Worm (Caenorhabditis elegans) whole organism, L1 larva: ENCODE measurements around the gene orc-3.

Source experiments
- C04F5.9 ChIP-seq: sonication (generic microtip); optimal IDR thresholded peaks from 2 replicates; lab custom pipeline; 2016; ENCODE audit warnings: missing genetic modification characterization, missing compliant biosample characterization
- C34B4.2 ChIP-seq: sonication (generic microtip); optimal IDR thresholded peaks from 2 replicates; lab custom pipeline; 2017; ENCODE audit warnings: mild to moderate bottlenecking, missing genetic modification characterization, missing compliant biosample characterization
- aha-1 ChIP-seq: fragments of 150-350 bp; optimal IDR thresholded peaks from 2 replicates; lab custom pipeline; 2014; ENCODE audit warnings: missing biosample characterization, missing genetic modification characterization
- ama-1 ChIP-seq: fragments of 150-350 bp; optimal IDR thresholded peaks from 2 replicates; lab custom pipeline; 2014
- blmp-1 ChIP-seq: fragments of 150-350 bp; optimal IDR thresholded peaks from 2 replicates; lab custom pipeline; 2014; ENCODE audit warnings: missing biosample characterization, missing genetic modification characterization
- ceh-63 ChIP-seq: fragments of 200-800 bp; sonication (Bioruptor generic); optimal IDR thresholded peaks from 2 replicates; lab custom pipeline; 2018; ENCODE audit warnings: mild to moderate bottlenecking, missing genetic modification characterization, missing compliant biosample characterization
- ceh-8 ChIP-seq: fragments of 200-800 bp; sonication (Bioruptor generic); optimal IDR thresholded peaks from 2 replicates; lab custom pipeline; 2018; ENCODE audit warnings: mild to moderate bottlenecking, missing genetic modification characterization, moderate library complexity, missing compliant biosample characterization
- ceh-82 ChIP-seq, 3 experiments: fragments of 150-350 bp in 1 of 3; sonication (generic microtip) in 2 of 3; optimal IDR thresholded peaks; 2 replicates each; lab custom pipeline; 2014 to 2017; ENCODE audit warnings: missing biosample characterization in 3 of 3, missing genetic modification characterization in 3 of 3
- ceh-88 ChIP-seq: fragments of 200-800 bp; sonication (Bioruptor generic); IDR thresholded peaks from 2 replicates; pipeline ENCODE4 v1.3.6; 2022; ENCODE audit warnings: missing genetic modification characterization, missing compliant biosample characterization
- ceh-90 ChIP-seq: sonication (generic microtip); optimal IDR thresholded peaks from 2 replicates; lab custom pipeline; 2016; ENCODE audit warnings: missing genetic modification characterization, missing compliant biosample characterization
- dpl-1 ChIP-seq, 3 experiments: fragments of 150-350 bp in 2 of 3; sonication (generic microtip) in 1 of 3; optimal IDR thresholded peaks; 2 replicates each; lab custom pipeline; 2014 to 2017; ENCODE audit warnings: missing biosample characterization in 3 of 3, missing genetic modification characterization in 3 of 3, missing genetic modification reagents in 3 of 3
- dsc-1 ChIP-seq: sonication (generic microtip); optimal IDR thresholded peaks from 2 replicates; lab custom pipeline; 2016; ENCODE audit warnings: mild to moderate bottlenecking, missing genetic modification characterization, missing compliant biosample characterization
- efl-1 ChIP-seq, 4 experiments: fragments of 150-350 bp; optimal IDR thresholded peaks in 3 of 4; peaks in 1 of 4; 1 replicate in 1 of 4; 2 replicates in 3 of 4; lab custom pipeline; 2014; ENCODE audit warnings: missing biosample characterization in 2 of 4, missing genetic modification characterization in 2 of 4, missing genetic modification reagents in 2 of 4
- egl-27 ChIP-seq, 2 experiments: fragments of 150-350 bp in 1 of 2; sonication (generic microtip); optimal IDR thresholded peaks; 3 replicates each; lab custom pipeline; 2017 to 2018; ENCODE audit warnings: missing biosample characterization in 2 of 2, missing genetic modification characterization in 2 of 2, missing genetic modification reagents in 2 of 2
- elt-2 ChIP-seq: sonication (generic microtip); optimal IDR thresholded peaks from 2 replicates; lab custom pipeline; 2016; ENCODE audit warnings: missing genetic modification characterization, mild to moderate bottlenecking, inconsistent platforms, missing compliant biosample characterization, missing genetic modification reagents
- fkh-10 ChIP-seq: sonication (generic microtip); optimal IDR thresholded peaks from 2 replicates; lab custom pipeline; 2017; ENCODE audit warnings: missing biosample characterization, missing genetic modification reagents, missing genetic modification characterization
- fkh-4 ChIP-seq: sonication (generic microtip); optimal IDR thresholded peaks from 2 replicates; lab custom pipeline; 2016; ENCODE audit warnings: missing compliant biosample characterization, missing genetic modification characterization, borderline replicate concordance
- fos-1 ChIP-seq: fragments of 150-350 bp; optimal IDR thresholded peaks from 2 replicates; lab custom pipeline; 2014; ENCODE audit warnings: missing biosample characterization, missing genetic modification characterization
- grh-1 ChIP-seq: fragments of 200-800 bp; sonication (Bioruptor generic); IDR thresholded peaks from 2 replicates; pipeline ENCODE4 v1.3.6; 2022; ENCODE audit warnings: missing genetic modification reagents, missing genetic modification characterization, missing compliant biosample characterization
- hlh-4 ChIP-seq: sonication (generic microtip); optimal IDR thresholded peaks from 2 replicates; lab custom pipeline; 2016; ENCODE audit warnings: mild to moderate bottlenecking, missing genetic modification characterization, missing compliant biosample characterization
- isw-1 ChIP-seq: fragments of 200-800 bp; sonication (Bioruptor generic); IDR thresholded peaks from 2 replicates; pipeline ENCODE4 v1.3.6; 2022; ENCODE audit warnings: missing genetic modification characterization, missing compliant biosample characterization
- lin-13 ChIP-seq: fragments of 150-350 bp; optimal IDR thresholded peaks from 2 replicates; lab custom pipeline; 2014; ENCODE audit warnings: missing biosample characterization, missing genetic modification reagents, missing genetic modification characterization
- lin-15B ChIP-seq: fragments of 150-350 bp; sonication (generic microtip); optimal IDR thresholded peaks from 3 replicates; lab custom pipeline; 2014; ENCODE audit warnings: missing biosample characterization, missing genetic modification characterization
- lin-39 ChIP-seq: fragments of 150-350 bp; optimal IDR thresholded peaks from 2 replicates; lab custom pipeline; 2014; ENCODE audit warnings: missing biosample characterization, missing genetic modification reagents, missing genetic modification characterization
- lir-3 ChIP-seq: sonication (generic microtip); optimal IDR thresholded peaks from 2 replicates; lab custom pipeline; 2016; ENCODE audit warnings: mild to moderate bottlenecking, missing genetic modification characterization, moderate library complexity, missing compliant biosample characterization; ENCODE audit not compliant: poor library complexity
- lsy-2 ChIP-seq, 2 experiments: fragments of 150-350 bp; optimal IDR thresholded peaks; 2 replicates each; lab custom pipeline; 2014; ENCODE audit warnings: missing biosample characterization in 2 of 2, missing genetic modification characterization in 2 of 2
- mab-9 ChIP-seq: fragments of 200-800 bp; sonication (Bioruptor generic); IDR thresholded peaks from 2 replicates; pipeline ENCODE4 v1.3.6; 2022; ENCODE audit warnings: missing genetic modification reagents, missing genetic modification characterization, missing compliant biosample characterization
- mdl-1 ChIP-seq, 2 experiments: fragments of 150-350 bp; optimal IDR thresholded peaks; 2 replicates each; lab custom pipeline; 2014 to 2017; ENCODE audit warnings: missing biosample characterization in 2 of 2, missing genetic modification characterization in 2 of 2, inconsistent platforms in 1 of 2
- mef-2 ChIP-seq: fragments of 150-350 bp; optimal IDR thresholded peaks from 2 replicates; lab custom pipeline; 2014; ENCODE audit warnings: missing biosample characterization, missing genetic modification characterization
- mep-1 ChIP-seq: fragments of 150-350 bp; optimal IDR thresholded peaks from 2 replicates; lab custom pipeline; 2014; ENCODE audit warnings: missing biosample characterization, missing genetic modification characterization
- nhr-12 ChIP-seq: sonication (generic microtip); optimal IDR thresholded peaks from 2 replicates; lab custom pipeline; 2017; ENCODE audit warnings: missing biosample characterization, missing genetic modification characterization
- nhr-20 ChIP-seq: sonication (generic microtip); optimal IDR thresholded peaks from 2 replicates; lab custom pipeline; 2016; ENCODE audit warnings: mild to moderate bottlenecking, missing genetic modification characterization, missing compliant biosample characterization
- nhr-28 ChIP-seq: fragments of 150-350 bp; optimal IDR thresholded peaks from 2 replicates; lab custom pipeline; 2014; ENCODE audit warnings: missing biosample characterization, missing genetic modification characterization
- nhr-47 ChIP-seq: sonication (generic microtip); optimal IDR thresholded peaks from 2 replicates; lab custom pipeline; 2016; ENCODE audit warnings: mild to moderate bottlenecking, missing genetic modification characterization, moderate library complexity, missing compliant biosample characterization
- nhr-71 ChIP-seq: sonication (generic microtip); optimal IDR thresholded peaks from 2 replicates; lab custom pipeline; 2016; ENCODE audit warnings: mild to moderate bottlenecking, missing genetic modification characterization, moderate library complexity, missing compliant biosample characterization
- nhr-76 ChIP-seq: sonication (generic microtip); optimal IDR thresholded peaks from 2 replicates; lab custom pipeline; 2017; ENCODE audit warnings: missing biosample characterization, missing genetic modification characterization
- nhr-77 ChIP-seq: fragments of 150-350 bp; optimal IDR thresholded peaks from 2 replicates; lab custom pipeline; 2014; ENCODE audit warnings: missing biosample characterization, missing genetic modification characterization
- nhr-85 ChIP-seq: sonication (generic microtip); peaks from one replicate; lab custom pipeline; 2016; ENCODE audit warnings: missing genetic modification characterization, inconsistent platforms, missing compliant biosample characterization
- pag-3 ChIP-seq: sonication (generic microtip); optimal IDR thresholded peaks from 2 replicates; lab custom pipeline; 2017; ENCODE audit warnings: missing genetic modification characterization, mild to moderate bottlenecking, missing compliant biosample characterization, antibody characterized with exemption, borderline replicate concordance; ENCODE audit not compliant: insufficient read depth
- rnt-1 ChIP-seq: sonication (generic microtip); optimal IDR thresholded peaks from 2 replicates; lab custom pipeline; 2016; ENCODE audit warnings: mild to moderate bottlenecking, missing genetic modification characterization, moderate library complexity, missing compliant biosample characterization
- snpc-4 ChIP-seq: fragments of 150-350 bp; optimal IDR thresholded peaks from 2 replicates; lab custom pipeline; 2014; ENCODE audit warnings: missing biosample characterization, missing genetic modification characterization
- snu-23 ChIP-seq: sonication (generic microtip); optimal IDR thresholded peaks from 2 replicates; lab custom pipeline; 2016; ENCODE audit warnings: missing genetic modification characterization, missing compliant biosample characterization
- sox-4 ChIP-seq: sonication (generic microtip); optimal IDR thresholded peaks from 2 replicates; lab custom pipeline; 2016; ENCODE audit warnings: missing genetic modification characterization, missing compliant biosample characterization
- sup-37 ChIP-seq: fragments of 200-800 bp; sonication (Bioruptor generic); optimal IDR thresholded peaks from 2 replicates; lab custom pipeline; 2018; ENCODE audit warnings: mild to moderate bottlenecking, missing genetic modification characterization, missing compliant biosample characterization
- swsn-7 ChIP-seq: sonication (generic microtip); optimal IDR thresholded peaks from 2 replicates; lab custom pipeline; 2016; ENCODE audit warnings: missing genetic modification characterization, missing compliant biosample characterization
- unc-30 ChIP-seq: sonication (generic microtip); optimal IDR thresholded peaks from 2 replicates; lab custom pipeline; 2017; ENCODE audit warnings: missing biosample characterization, missing genetic modification characterization
- unc-98 ChIP-seq: fragments of 200-800 bp; sonication (Bioruptor generic); IDR thresholded peaks from 2 replicates; pipeline ENCODE4 v1.3.6; 2022; ENCODE audit warnings: missing genetic modification characterization, missing compliant biosample characterization
- zip-4 ChIP-seq: fragments of 200-800 bp; sonication (Bioruptor generic); optimal IDR thresholded peaks from 2 replicates; lab custom pipeline; 2018; ENCODE audit warnings: mild to moderate bottlenecking, missing genetic modification characterization, moderate library complexity, missing compliant biosample characterization

orc-3 gene

ce11 chrIII:1218221-1218620 lies 10.3 kb downstream of the orc-3 start (continued):
- TF ChIP-seq lin-13 (peak; percentile 3), sox-4 (tag; lab: Kevin White, UChicago) (no peak), ceh-88 (GFP tag; lab: Robert Waterston, UW) (no peak), ceh-90 (tag; lab: Kevin White, UChicago) (no peak), lir-3 (tag; lab: Kevin White, UChicago) (no peak), sup-37 (GFP tag; lab: Kevin White, UChicago) (no peak), snpc-4 (tag; lab: Kevin White, UChicago) (no peak), elt-2 (tag; lab: Kevin White, UChicago) (no peak), nhr-47 (tag; lab: Kevin White, UChicago) (peak; percentile 22), lin-15B (tag; lab: Kevin White, UChicago) (no peak), lin-39 (tag; lab: Kevin White, UChicago) (no peak), swsn-7 (tag; lab: Kevin White, UChicago) (no peak), ceh-63 (GFP tag; lab: Kevin White, UChicago) (no peak), mdl-1 (tag; optimal IDR thresholded peaks at IDR 0.05; lab: Kevin White, UChicago) (no peak), fkh-10 (GFP tag; lab: Kevin White, UChicago) (no peak), nhr-20 (tag; lab: Kevin White, UChicago) (peak; percentile 2), nhr-76 (tag; lab: Kevin White, UChicago) (no peak), mep-1 (peak; percentile 29), snu-23 (GFP tag; lab: Kevin White, UChicago) (peak; percentile 25), efl-1 (optimal IDR thresholded peaks at IDR 0.05; lab: Kevin White, UChicago) (no peak), efl-1 (GFP tag; optimal IDR thresholded peaks at IDR 0.05 in 1 of 2; lab: Kevin White, UChicago) (peak; percentile 12 to 59), lsy-2 (tag; optimal IDR thresholded peaks at IDR 0.05; lab: Kevin White, UChicago) (peak in 1 of 2 experiments; percentile 17), mef-2 (no peak), nhr-12 (tag; lab: Kevin White, UChicago) (no peak), isw-1 (GFP tag; lab: Robert Waterston, UW) (no peak), aha-1 (no peak), rnt-1 (tag; lab: Kevin White, UChicago) (peak; percentile 33), egl-27 (tag; optimal IDR thresholded peaks at IDR 0.05; lab: Kevin White, UChicago) (no peak), zip-4 (GFP tag; lab: Kevin White, UChicago) (no peak), pag-3 (no peak), ama-1 (lab: Kevin White, UChicago) (no peak), dpl-1 (GFP tag; optimal IDR thresholded peaks at IDR 0.05; lab: Kevin White, UChicago) (no peak), C34B4.2 (tag; lab: Kevin White, UChicago) (no peak), grh-1 (no peak), unc-98 (GFP tag; lab: Robert Waterston, UW) (no peak), blmp-1 (no peak), nhr-85 (tag; lab: Kevin White, UChicago) (no peak), fos-1 (tag; lab: Kevin White, UChicago) (no peak), dsc-1 (peak; percentile 10), C04F5.9 (no peak), ceh-82 (tag; optimal IDR thresholded peaks at IDR 0.05; lab: Kevin White, UChicago) (no peak), unc-30 (tag; lab: Kevin White, UChicago) (no peak), nhr-71 (tag; lab: Kevin White, UChicago) (peak; percentile 36), nhr-28 (tag; lab: Kevin White, UChicago) (no peak), nhr-77 (tag; lab: Kevin White, UChicago) (no peak), mab-9 (no peak), ceh-8 (GFP tag; lab: Kevin White, UChicago) (no peak), fkh-4 (no peak), hlh-4 (tag; lab: Kevin White, UChicago) (no peak)
